Worm (Caenorhabditis elegans): ENCODE results near the gene C05D11.1.

ce11 chrIII:6463679-6464078 lies 27.3 kb downstream of the C05D11.1 start, which contains the start of gene dlc-1:
- TF ChIP-seq nhr-28 (tag; optimal IDR thresholded peaks at IDR 0.05) (no peak), elt-1 (tag; optimal IDR thresholded peaks at IDR 0.05; ENCODE audit: borderline replicate concordance, insufficient read depth) (no peak), mab-5 (tag; optimal IDR thresholded peaks at IDR 0.05) (no peak), sem-2 (GFP tag; optimal IDR thresholded peaks at IDR 0.05) (no peak), nhr-2 (tag; optimal IDR thresholded peaks at IDR 0.05) (no peak), unc-62 (GFP tag; optimal IDR thresholded peaks at IDR 0.05) (no peak), pha-4 (tag; optimal IDR thresholded peaks at IDR 0.05) (no peak)
